Worm (Caenorhabditis elegans): Measurements from ENCODE around the gene Y39G8B.2.

Y39G8B.2 gene

DNA sequence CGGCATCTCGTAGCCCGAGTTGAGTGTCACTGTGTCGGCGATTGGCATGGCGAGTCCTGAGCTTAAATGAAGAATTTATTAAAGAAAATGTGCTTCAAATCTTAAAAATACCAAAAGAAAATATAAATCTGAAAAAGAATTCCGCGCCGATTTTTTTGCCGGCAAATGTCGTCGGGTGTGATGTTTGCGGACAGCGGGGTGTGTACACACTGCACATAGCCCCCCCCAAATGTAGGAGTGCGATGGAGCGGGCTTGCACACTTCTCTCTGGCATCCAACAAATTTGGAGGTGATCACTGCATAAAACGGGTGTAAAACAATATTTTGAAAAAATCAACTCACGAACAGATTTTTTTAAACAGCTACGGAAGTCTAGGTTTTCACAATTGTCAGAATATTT lies at the start of gene Y39G8B.2:
Gene Y39G8B.2, minus strand, starts transcription at position 61 of the 400 bp plus-strand sequence.
- peak; percentile 64 to 93 for TF ChIP-seq lsy-2 (tag; optimal IDR thresholded peaks at IDR 0.05)
- no peak for TF ChIP-seq nhr-237 (tag; optimal IDR thresholded peaks at IDR 0.05)
- TF ChIP-seq ZK337.2 (GFP tag; IDR thresholded peaks at IDR 0.05) = no peak
- no peak; the same call in 1 of the 2 replicates for TF ChIP-seq ctbp-1 (GFP tag; IDR thresholded peaks at IDR 0.05)
- TF ChIP-seq ceh-44 (GFP tag; IDR thresholded peaks at IDR 0.05) = no peak
- TF ChIP-seq aha-1 (tag) = peak; percentile 98
- no peak for TF ChIP-seq nhr-76 (tag; optimal IDR thresholded peaks at IDR 0.05)
- no peak for TF ChIP-seq zip-11 (GFP tag; IDR thresholded peaks at IDR 0.05)
- TF ChIP-seq saeg-2 (GFP tag; IDR thresholded peaks at IDR 0.05) = no peak
- TF ChIP-seq madf-5 (GFP tag; IDR thresholded peaks at IDR 0.05) = no peak
- TF ChIP-seq lin-38 (GFP tag; IDR thresholded peaks at IDR 0.05) = no peak
- TF ChIP-seq ceh-82 (tag; optimal IDR thresholded peaks at IDR 0.05) = no peak
- no peak for TF ChIP-seq F37D6.2 (tag; optimal IDR thresholded peaks at IDR 0.05)
- no peak for TF ChIP-seq php-3 (GFP tag; IDR thresholded peaks at IDR 0.05)
- no peak for TF ChIP-seq attf-4 (tag; optimal IDR thresholded peaks at IDR 0.05)
- no peak for TF ChIP-seq mxl-2 (GFP tag; conservative IDR thresholded peaks at IDR 0.05)
- peak; percentile 66 for TF ChIP-seq nhr-25 (tag; optimal IDR thresholded peaks at IDR 0.05; ENCODE audit: borderline replicate concordance, insufficient read depth)
- no peak for TF ChIP-seq daf-8 (GFP tag; IDR thresholded peaks at IDR 0.05)
- peak; percentile 66 for TF ChIP-seq jun-1 (tag; optimal IDR thresholded peaks at IDR 0.05)
- peak; percentile 86 for TF ChIP-seq lin-13 (GFP tag; optimal IDR thresholded peaks at IDR 0.05)
- TF ChIP-seq mxl-3 (GFP tag; optimal IDR thresholded peaks at IDR 0.05) = peak; percentile 76
- no peak for TF ChIP-seq daf-12 (tag; optimal IDR thresholded peaks at IDR 0.05)
- peak; percentile 57; the same call in 1 of the 2 replicates for TF ChIP-seq madf-9 (GFP tag; conservative IDR thresholded peaks at IDR 0.05)
- no peak for TF ChIP-seq R02D3.7 (tag; optimal IDR thresholded peaks at IDR 0.05)
- TF ChIP-seq dpl-1 (GFP tag; optimal IDR thresholded peaks at IDR 0.05) = peak; percentile 85
- TF ChIP-seq egl-43 (GFP tag; IDR thresholded peaks at IDR 0.05) = no peak
- TF ChIP-seq rbr-2 (tag; optimal IDR thresholded peaks at IDR 0.05) = peak; percentile 88
- no peak for TF ChIP-seq F44E2.7 (GFP tag; IDR thresholded peaks at IDR 0.05)
- TF ChIP-seq set-16 (GFP tag; IDR thresholded peaks at IDR 0.05) = no peak
- no peak for TF ChIP-seq egl-27 (tag; optimal IDR thresholded peaks at IDR 0.05)
- TF ChIP-seq nhr-11 (tag; optimal IDR thresholded peaks at IDR 0.05) = peak; percentile 72
- peak; percentile 90 for TF ChIP-seq mep-1 (tag; optimal IDR thresholded peaks at IDR 0.05)
- TF ChIP-seq arid-1 (GFP tag; conservative IDR thresholded peaks at IDR 0.05) = no peak
- no peak for TF ChIP-seq pqm-1 (tag; optimal IDR thresholded peaks at IDR 0.05)
- no peak for TF ChIP-seq ceh-32 (tag; optimal IDR thresholded peaks at IDR 0.05; ENCODE audit: poor library complexity)
- peak; percentile 72 for TF ChIP-seq dmd-6 (GFP tag; IDR thresholded peaks at IDR 0.05)
- TF ChIP-seq nhr-28 (tag; optimal IDR thresholded peaks at IDR 0.05) = peak; percentile 70
- TF ChIP-seq unc-130 (GFP tag; optimal IDR thresholded peaks at IDR 0.05) = no peak
- no peak for TF ChIP-seq nhr-41 (GFP tag; IDR thresholded peaks at IDR 0.05)
- no peak for TF ChIP-seq vab-7 (GFP tag; IDR thresholded peaks at IDR 0.05)
- TF ChIP-seq zfp-2 (tag; optimal IDR thresholded peaks at IDR 0.05) = peak; percentile 14
- no peak for TF ChIP-seq Y5F2A.4 (GFP tag; optimal IDR thresholded peaks at IDR 0.05)
- TF ChIP-seq ama-1 (optimal IDR thresholded peaks at IDR 0.05) = no peak
- TF ChIP-seq ceh-28 (tag; optimal IDR thresholded peaks at IDR 0.05) = no peak
- TF ChIP-seq duxl-1 (tag; optimal IDR thresholded peaks at IDR 0.05; ENCODE audit: poor library complexity) = no peak
- TF ChIP-seq nhr-48 (tag; optimal IDR thresholded peaks at IDR 0.05) = no peak
- TF ChIP-seq daf-19 (GFP tag; conservative IDR thresholded peaks at IDR 0.05) = no peak
- peak; percentile 75 for TF ChIP-seq lin-15B (tag; optimal IDR thresholded peaks at IDR 0.05)
- TF ChIP-seq lir-3 (tag; optimal IDR thresholded peaks at IDR 0.05) = no peak
- TF ChIP-seq F10B5.3 (tag; optimal IDR thresholded peaks at IDR 0.05) = no peak
- TF ChIP-seq ztf-7 (tag; optimal IDR thresholded peaks at IDR 0.05) = no peak
- no peak for TF ChIP-seq spr-1 (tag; optimal IDR thresholded peaks at IDR 0.05)
- TF ChIP-seq nhr-42 (GFP tag; IDR thresholded peaks at IDR 0.05) = peak; percentile 88
